Worm (Caenorhabditis elegans) whole organism, L4 larva: ENCODE measurements around the gene pcp-2.

Experiments
- T26A8.4 ChIP-seq: fragments of 200-800 bp; sonication (Bioruptor generic); IDR thresholded peaks from 2 replicates; pipeline ENCODE4 v1.3.6; 2022; ENCODE audit warnings: missing genetic modification characterization, missing compliant biosample characterization
- ceh-28 ChIP-seq: fragments of 150-350 bp; optimal IDR thresholded peaks from 2 replicates; lab custom pipeline; 2014; ENCODE audit warnings: missing biosample characterization, missing genetic modification reagents, missing genetic modification characterization
- dpl-1 ChIP-seq: fragments of 150-350 bp; optimal IDR thresholded peaks from 2 replicates; lab custom pipeline; 2014; ENCODE audit warnings: missing biosample characterization, missing genetic modification reagents, missing genetic modification characterization
- egl-27 ChIP-seq: sonication (generic microtip); optimal IDR thresholded peaks from 3 replicates; lab custom pipeline; 2017; ENCODE audit warnings: missing biosample characterization, missing genetic modification reagents, missing genetic modification characterization
- unc-62 ChIP-seq, 3 experiments: fragments of 150-350 bp in 1 of 3; sonication (generic microtip); optimal IDR thresholded peaks in 2 of 3; peaks in 1 of 3; 1 replicate in 1 of 3; 2 replicates in 2 of 3; lab custom pipeline; 2014 to 2017; ENCODE audit warnings: missing biosample characterization in 3 of 3, missing genetic modification characterization in 3 of 3, missing genetic modification reagents in 3 of 3, missing genotype in 1 of 3
- ztf-7 ChIP-seq: fragments of 150-350 bp; optimal IDR thresholded peaks from 2 replicates; lab custom pipeline; 2014; ENCODE audit warnings: missing biosample characterization, missing genetic modification characterization

DNA sequence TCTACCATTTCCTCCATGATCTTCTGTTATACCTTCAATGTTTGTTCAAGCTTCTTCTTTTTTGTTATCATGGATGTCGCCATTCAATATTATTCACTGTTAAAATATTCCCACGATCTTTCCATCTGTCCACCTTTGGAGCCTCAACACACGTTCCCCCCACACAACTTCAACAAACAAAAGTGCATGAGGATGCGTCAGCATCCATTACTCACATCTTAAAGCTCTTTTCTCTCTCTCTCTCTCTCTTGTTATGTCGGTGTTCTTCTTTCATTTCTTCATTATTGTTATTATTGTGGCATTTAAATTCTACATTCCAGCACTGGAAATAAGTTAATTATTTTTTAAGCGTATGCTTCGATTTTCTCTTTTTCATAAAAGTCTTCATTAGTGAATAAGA lies 50.8 kb downstream of the pcp-2 start:
- TF ChIP-seq ztf-7 (tag; lab: Kevin White, UChicago) (no peak), egl-27 (tag; lab: Kevin White, UChicago) (no peak), T26A8.4 (GFP tag; lab: Robert Waterston, UW) (no peak), dpl-1 (no peak), unc-62 (GFP tag; optimal IDR thresholded peaks at IDR 0.05 in 1 of 2; lab: Kevin White, UChicago) (no peak), unc-62 (tag; optimal IDR thresholded peaks at IDR 0.05; lab: Kevin White, UChicago) (no peak), ceh-28 (tag; lab: Kevin White, UChicago) (no peak)
